Worm (Caenorhabditis elegans) whole organism, L4/young adult: ENCODE data around the gene ifc-2.

ENCODE experiments used
- W03F9.2 ChIP-seq: fragments of 150-350 bp; optimal IDR thresholded peaks from 2 replicates; lab custom pipeline; 2014; ENCODE audit warnings: missing biosample characterization, missing genetic modification characterization
- dao-5 ChIP-seq: sonication (generic microtip); optimal IDR thresholded peaks from 2 replicates; lab custom pipeline; 2016; ENCODE audit warnings: missing genotype, missing genetic modification characterization, moderate library complexity, missing compliant biosample characterization
- him-1 ChIP-seq: sonication (generic microtip); optimal IDR thresholded peaks from 2 replicates; lab custom pipeline; 2016; ENCODE audit warnings: missing genotype, missing genetic modification reagents, missing genetic modification characterization, missing compliant biosample characterization

ifc-2 gene

DNA sequence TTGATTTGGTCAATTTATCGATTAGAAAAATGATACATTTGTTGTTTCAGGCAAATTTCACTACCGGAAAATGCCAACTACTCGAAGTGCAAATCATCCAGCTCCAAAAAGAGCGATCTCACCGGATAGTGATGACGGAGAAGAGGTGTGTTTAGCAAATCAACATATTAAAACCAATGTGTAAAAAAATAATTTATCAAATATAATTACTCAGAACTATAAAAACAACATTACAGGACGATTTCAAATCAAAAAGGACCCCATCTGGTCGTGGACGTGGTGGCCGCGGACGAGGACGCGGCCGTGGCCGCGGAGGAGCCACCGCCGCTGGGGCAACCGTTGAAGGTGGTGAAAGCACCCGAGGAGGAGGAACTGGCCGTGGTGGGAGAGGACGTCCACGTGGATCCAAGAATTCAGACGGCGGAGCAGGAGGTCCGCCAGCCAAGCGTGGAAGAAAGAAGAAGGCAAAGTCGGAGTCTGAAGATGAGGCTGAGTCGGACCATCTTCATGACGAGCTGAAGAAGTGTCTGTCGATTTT, 60.7 kb downstream of the ifc-2 start, which contains the start of gene F13C5.2:
TSS of gene F13C5.2 (plus strand) at position 51 of the 538 bp plus-strand sequence.
- TF ChIP-seq dao-5 (tag; lab: Kevin White, UChicago) (no peak), him-1 (tag; lab: Kevin White, UChicago) (no peak), W03F9.2 (tag; lab: Kevin White, UChicago) (no peak)

DNA sequence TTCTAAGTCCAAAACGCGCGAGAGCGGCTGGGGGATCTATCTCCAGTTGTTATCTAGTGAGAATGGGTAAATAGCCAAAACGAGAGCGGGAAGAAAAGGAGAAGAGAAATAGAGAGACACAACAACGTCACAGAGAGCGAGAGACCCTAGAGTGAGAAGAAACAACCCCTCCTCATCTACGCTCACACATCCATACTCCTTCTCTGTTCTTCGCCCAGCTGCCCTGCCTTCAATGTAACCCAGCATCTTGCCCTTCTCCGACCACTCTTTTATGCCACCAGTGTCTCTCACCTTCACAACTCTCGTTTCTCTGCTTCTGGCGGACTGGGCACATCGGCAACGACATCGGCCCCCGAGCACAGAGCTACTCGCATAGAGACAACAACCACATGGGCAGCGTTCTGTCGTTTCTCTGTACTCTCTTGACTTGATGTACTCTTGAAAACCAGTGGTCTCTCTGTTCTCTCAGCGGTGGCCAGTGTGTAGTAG, 61.4 kb downstream of the ifc-2 start:
- peak; percentile 59 for TF ChIP-seq W03F9.2 (tag; lab: Kevin White, UChicago)
- peak; percentile 75 for TF ChIP-seq him-1 (tag; lab: Kevin White, UChicago)
- no peak for TF ChIP-seq dao-5 (tag; lab: Kevin White, UChicago)
